Fruit fly (Drosophila melanogaster): ENCODE data around the gene CG6333.

DNA sequence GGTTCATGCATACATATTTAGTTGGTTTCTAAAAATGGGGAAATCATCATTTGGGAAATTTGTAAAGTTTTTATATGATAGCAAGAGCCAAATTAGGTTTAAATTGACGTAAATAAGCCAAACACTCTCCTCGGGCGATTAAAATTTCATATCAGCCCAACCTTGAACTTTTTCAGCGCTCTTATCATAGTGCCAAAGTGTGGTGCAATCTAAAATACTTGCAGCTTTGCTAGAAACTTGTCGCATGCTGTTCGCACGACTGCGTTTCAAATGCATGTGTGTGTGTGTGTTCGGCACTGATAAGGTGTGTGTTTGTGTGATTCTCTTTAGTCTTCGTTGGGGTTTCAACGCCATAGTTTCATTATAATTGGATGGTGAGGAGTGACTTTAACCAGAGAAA lies 20.8 kb upstream of the CG6333 start:
- no peak for TF ChIP-seq EcR (GFP tag; optimal IDR thresholded peaks at IDR 0.05)
- TF ChIP-seq CG8478 (optimal IDR thresholded peaks at IDR 0.05): no peak
- TF ChIP-seq psq (optimal IDR thresholded peaks at IDR 0.05): no peak
- TF ChIP-seq pan (optimal IDR thresholded peaks at IDR 0.05): no peak
- no peak for TF ChIP-seq Dll (optimal IDR thresholded peaks at IDR 0.05)

Data from whole organism.